Fruit fly (Drosophila melanogaster) whole organism: ENCODE measurements around the gene stops.

ENCODE experiments used
- Dll ChIP-seq: fragments of >200 bp; optimal IDR thresholded peaks from 2 replicates; lab custom pipeline; 2017
- EcR ChIP-seq, 2 experiments: fragments of >200 bp; optimal IDR thresholded peaks; 2 replicates each; lab custom pipeline; 2017; ENCODE audit warnings: missing biosample characterization in 2 of 2, missing genetic modification characterization in 2 of 2, missing genetic modification reagents in 2 of 2
- pan ChIP-seq: fragments of >200 bp; optimal IDR thresholded peaks from 2 replicates; lab custom pipeline; 2017
- psq ChIP-seq: fragments of >200 bp; optimal IDR thresholded peaks from 2 replicates; lab custom pipeline; 2017
- usp ChIP-seq: fragments of >200 bp; optimal IDR thresholded peaks from 2 replicates; lab custom pipeline; 2017; ENCODE audit warnings: missing biosample characterization, missing genetic modification characterization, mixed read lengths

dm6 chr3R:31210630-31211029 lies 41.7 kb upstream of the stops start, which contains the start of gene chp:
- no peak for TF ChIP-seq usp (GFP tag; lab: Kevin White, UChicago)
- no peak for TF ChIP-seq Dll (lab: Kevin White, UChicago)
- TF ChIP-seq psq: no peak
- TF ChIP-seq pan (lab: Kevin White, UChicago): no peak
- TF ChIP-seq EcR (GFP tag; optimal IDR thresholded peaks at IDR 0.05; lab: Kevin White, UChicago): no peak
